Worm (Caenorhabditis elegans) whole organism, L3 larva: Measurements from ENCODE around the gene C34F11.8.

ENCODE experiments used
- egl-27 ChIP-seq: sonication (generic microtip); optimal IDR thresholded peaks from 4 replicates; lab custom pipeline; 2017; ENCODE audit warnings: missing biosample characterization, missing genetic modification reagents, missing genetic modification characterization
- elt-3 ChIP-seq, 3 experiments: fragments of 150-350 bp in 1 of 3; sonication (generic microtip) in 2 of 3; optimal IDR thresholded peaks; 2 replicates in 2 of 3; 4 replicates in 1 of 3; lab custom pipeline; 2014 to 2017; ENCODE audit warnings: missing biosample characterization in 3 of 3, missing genetic modification characterization in 3 of 3
- nhr-76 ChIP-seq: fragments of 150-350 bp; sonication (generic microtip); optimal IDR thresholded peaks from 5 replicates; lab custom pipeline; 2014; ENCODE audit warnings: missing biosample characterization, missing genetic modification characterization
- snpc-4 ChIP-seq: fragments of 150-350 bp; optimal IDR thresholded peaks from 2 replicates; lab custom pipeline; 2014; ENCODE audit warnings: missing biosample characterization, missing genetic modification characterization

- TF ChIP-seq snpc-4 = peak; percentile 20
- no peak for TF ChIP-seq elt-3 (tag; optimal IDR thresholded peaks at IDR 0.05; lab: Kevin White, UChicago)
- no peak for TF ChIP-seq egl-27 (tag; lab: Kevin White, UChicago)
- TF ChIP-seq nhr-76 (tag; lab: Kevin White, UChicago) = no peak
These were observed 28.3 kb downstream of the C34F11.8 start for ce11 chrII:5182451-5182850.
